Fruit fly (Drosophila melanogaster) whole organism, embryonic: ENCODE results near the gene Fancl.

Experiments used
- Atf6 ChIP-seq: fragments of 200-800 bp; sonication (Bioruptor generic); IDR thresholded peaks from 2 replicates; pipeline ENCODE4 v1.3.6; 2022; ENCODE audit warnings: missing biosample characterization, missing genetic modification characterization
- CG10267 ChIP-seq: fragments of 200-800 bp; sonication (Bioruptor generic); optimal IDR thresholded peaks from 2 replicates; lab custom pipeline; 2018; ENCODE audit warnings: missing biosample characterization, mild to moderate bottlenecking, missing genetic modification characterization, moderate library complexity
- CG10321 ChIP-seq: fragments of 200-800 bp; sonication (Bioruptor generic); IDR thresholded peaks from 2 replicates; pipeline ENCODE4 v1.3.6; 2022; ENCODE audit warnings: missing biosample characterization, missing genetic modification characterization
- CG13894 ChIP-seq: fragments of 200-800 bp; sonication (Bioruptor generic); optimal IDR thresholded peaks from 3 replicates; lab custom pipeline; 2018; ENCODE audit warnings: missing biosample characterization, mild to moderate bottlenecking, missing genetic modification characterization, moderate library complexity
- CG14965 ChIP-seq: fragments of 200-800 bp; sonication (Bioruptor generic); optimal IDR thresholded peaks from 2 replicates; lab custom pipeline; 2016; ENCODE audit warnings: missing biosample characterization, missing genetic modification characterization, borderline replicate concordance
- CG15011 ChIP-seq: fragments of 200-800 bp; sonication (Bioruptor generic); optimal IDR thresholded peaks from 3 replicates; lab custom pipeline; 2018; ENCODE audit warnings: missing biosample characterization, mild to moderate bottlenecking, missing genetic modification characterization
- CG15269 ChIP-seq: fragments of 200-800 bp; sonication (Bioruptor generic); optimal IDR thresholded peaks from 2 replicates; lab custom pipeline; 2018; ENCODE audit warnings: missing biosample characterization, mild to moderate bottlenecking, missing genetic modification characterization, moderate library complexity
- CG15696 ChIP-seq: fragments of 200-800 bp; sonication (Bioruptor generic); optimal IDR thresholded peaks from 2 replicates; lab custom pipeline; 2019; ENCODE audit warnings: missing biosample characterization, mild to moderate bottlenecking, missing genetic modification characterization, moderate library complexity
- CG16813 ChIP-seq: fragments of 200-800 bp; sonication (Bioruptor generic); IDR thresholded peaks from 3 replicates; pipeline ENCODE4 v1.3.6; 2022; ENCODE audit warnings: missing biosample characterization, missing genetic modification characterization; ENCODE audit not compliant: partially characterized antibody
- CG17361 ChIP-seq: fragments of 200-800 bp; sonication (Bioruptor generic); IDR thresholded peaks from 3 replicates; pipeline ENCODE4 v1.3.6; 2022; ENCODE audit warnings: missing biosample characterization, missing genetic modification characterization
- CG18011 ChIP-seq: fragments of 200-800 bp; sonication (Bioruptor generic); optimal IDR thresholded peaks from 2 replicates; lab custom pipeline; 2017; ENCODE audit warnings: missing biosample characterization, missing genetic modification characterization, mild to moderate bottlenecking, moderate library complexity, missing genotype
- CG1832 ChIP-seq: fragments of 200-800 bp; sonication (Bioruptor generic); optimal IDR thresholded peaks from 2 replicates; lab custom pipeline; 2017; ENCODE audit warnings: missing biosample characterization, mild to moderate bottlenecking, missing genetic modification characterization, inconsistent platforms
- CG18764 ChIP-seq: fragments of 200-800 bp; sonication (Bioruptor generic); optimal IDR thresholded peaks from 3 replicates; lab custom pipeline; 2016; ENCODE audit warnings: missing biosample characterization, missing genetic modification characterization
- CG2116 ChIP-seq: fragments of 200-800 bp; sonication (Bioruptor generic); optimal IDR thresholded peaks from 3 replicates; lab custom pipeline; 2018; ENCODE audit warnings: missing biosample characterization, mild to moderate bottlenecking, missing genetic modification characterization
- CG2199 ChIP-seq: fragments of 200-800 bp; sonication (Bioruptor generic); IDR thresholded peaks from 3 replicates; pipeline ENCODE4 v1.3.6; 2022; ENCODE audit warnings: missing biosample characterization, missing genetic modification characterization
- CG2678 ChIP-seq: fragments of 200-800 bp; sonication (Bioruptor generic); optimal IDR thresholded peaks from 3 replicates; lab custom pipeline; 2019; ENCODE audit warnings: missing biosample characterization, mild to moderate bottlenecking, missing genetic modification characterization, moderate library complexity
- CG30020 ChIP-seq: fragments of 200-800 bp; optimal IDR thresholded peaks from 2 replicates; lab custom pipeline; 2019; ENCODE audit warnings: missing biosample characterization, mild to moderate bottlenecking, missing genetic modification characterization, moderate library complexity
- CG3163 ChIP-seq: fragments of 200-800 bp; sonication (Bioruptor generic); optimal IDR thresholded peaks from 3 replicates; lab custom pipeline; 2016; ENCODE audit warnings: missing biosample characterization, missing genetic modification characterization
- CG3407 ChIP-seq: fragments of 200-800 bp; sonication (Bioruptor generic); optimal IDR thresholded peaks from 2 replicates; lab custom pipeline; 2018; ENCODE audit warnings: missing biosample characterization, mild to moderate bottlenecking, missing genetic modification characterization
- CG34376 ChIP-seq: fragments of 200-800 bp; sonication (Bioruptor generic); optimal IDR thresholded peaks from 2 replicates; lab custom pipeline; 2018; ENCODE audit warnings: missing biosample characterization, mild to moderate bottlenecking, missing genetic modification characterization
- CG3838 ChIP-seq: fragments of 200-800 bp; sonication (Bioruptor generic); optimal IDR thresholded peaks from 3 replicates; lab custom pipeline; 2016; ENCODE audit warnings: missing biosample characterization, missing genetic modification characterization
- CG4820 ChIP-seq: fragments of 200-800 bp; sonication (Bioruptor generic); optimal IDR thresholded peaks from 3 replicates; lab custom pipeline; 2016; ENCODE audit warnings: missing biosample characterization, missing genetic modification characterization
- CG6254 ChIP-seq: fragments of 200-800 bp; sonication (Bioruptor generic); optimal IDR thresholded peaks from 3 replicates; lab custom pipeline; 2017; ENCODE audit warnings: mild to moderate bottlenecking, missing biosample characterization, missing genetic modification reagents, missing genetic modification characterization
- CG6765 ChIP-seq: fragments of 200-800 bp; sonication (Bioruptor generic); optimal IDR thresholded peaks from 3 replicates; lab custom pipeline; 2017; ENCODE audit warnings: missing biosample characterization, mild to moderate bottlenecking, missing genetic modification characterization
- CG7928 ChIP-seq: fragments of 200-800 bp; sonication (Bioruptor generic); optimal IDR thresholded peaks from 2 replicates; lab custom pipeline; 2017; ENCODE audit warnings: missing biosample characterization, mild to moderate bottlenecking, missing genetic modification characterization
- CG8478 ChIP-seq: fragments of >200 bp; optimal IDR thresholded peaks from 2 replicates; lab custom pipeline; 2018
- CG9932 ChIP-seq: fragments of 200-800 bp; sonication (Bioruptor generic); IDR thresholded peaks from 2 replicates; pipeline ENCODE4 v1.3.6; 2022; ENCODE audit warnings: missing biosample characterization, missing genetic modification characterization
- CHES-1-like ChIP-seq: fragments of 200-800 bp; sonication (Bioruptor generic); optimal IDR thresholded peaks from 2 replicates; lab custom pipeline; 2016; ENCODE audit warnings: missing biosample characterization, missing genetic modification characterization
- CoRest ChIP-seq: fragments of 200-800 bp; sonication (Bioruptor generic); optimal IDR thresholded peaks from 3 replicates; lab custom pipeline; 2018; ENCODE audit warnings: missing biosample characterization, mild to moderate bottlenecking, missing genetic modification characterization, moderate library complexity
- Dref ChIP-seq: fragments of 200-800 bp; sonication (Bioruptor generic); IDR thresholded peaks from 2 replicates; pipeline ENCODE4 v1.3.6; 2022; ENCODE audit warnings: missing biosample characterization, missing genetic modification characterization
- Elba2 ChIP-seq: fragments of 200-800 bp; sonication (Bioruptor generic); optimal IDR thresholded peaks from 3 replicates; lab custom pipeline; 2016; ENCODE audit warnings: missing biosample characterization, missing genetic modification characterization
- Gug ChIP-seq: fragments of 200-800 bp; sonication (Bioruptor generic); IDR thresholded peaks from 4 replicates; pipeline ENCODE4 v1.3.6; 2022; ENCODE audit warnings: missing biosample characterization, missing genetic modification characterization
- Hsf ChIP-seq: fragments of 200-800 bp; sonication (Bioruptor generic); optimal IDR thresholded peaks from 3 replicates; lab custom pipeline; 2016; ENCODE audit warnings: missing biosample characterization, missing genetic modification characterization
- Lhr ChIP-seq: fragments of 200-800 bp; sonication (Bioruptor generic); optimal IDR thresholded peaks from 3 replicates; lab custom pipeline; 2017; ENCODE audit warnings: mild to moderate bottlenecking, missing biosample characterization, missing genetic modification reagents, missing genetic modification characterization
- Mad ChIP-seq: fragments of 200-800 bp; sonication (Bioruptor generic); optimal IDR thresholded peaks from 2 replicates; lab custom pipeline; 2016; ENCODE audit warnings: missing biosample characterization, missing genetic modification characterization
- Max ChIP-seq: fragments of 200-800 bp; sonication (Bioruptor generic); optimal IDR thresholded peaks from 2 replicates; lab custom pipeline; 2016; ENCODE audit warnings: missing biosample characterization, mild to moderate bottlenecking, missing genetic modification characterization
- Mrtf ChIP-seq: fragments of 200-800 bp; sonication (Bioruptor generic); IDR thresholded peaks from 3 replicates; pipeline ENCODE4 v1.3.6; 2022; ENCODE audit warnings: missing biosample characterization, missing genetic modification characterization
- Myb ChIP-seq: fragments of 200-800 bp; sonication (Bioruptor generic); optimal IDR thresholded peaks from 2 replicates; lab custom pipeline; 2016; ENCODE audit warnings: missing biosample characterization, missing genetic modification characterization
- Oli ChIP-seq: fragments of 200-800 bp; sonication (Bioruptor generic); optimal IDR thresholded peaks from 2 replicates; lab custom pipeline; 2018; ENCODE audit warnings: missing biosample characterization, mild to moderate bottlenecking, missing genetic modification characterization, moderate library complexity
- Xrp1 ChIP-seq: fragments of 200-800 bp; sonication (Bioruptor generic); IDR thresholded peaks from 2 replicates; pipeline ENCODE4 v1.3.6; 2022; ENCODE audit warnings: missing biosample characterization, missing genetic modification characterization
- ab ChIP-seq: fragments of 200-800 bp; sonication (Bioruptor generic); optimal IDR thresholded peaks from 2 replicates; lab custom pipeline; 2016; ENCODE audit warnings: missing biosample characterization, missing genetic modification characterization
- ato ChIP-seq: fragments of 200-800 bp; sonication (Bioruptor generic); IDR thresholded peaks from 2 replicates; pipeline ENCODE4 v1.3.6; 2022; ENCODE audit warnings: missing biosample characterization, missing genetic modification characterization; ENCODE audit not compliant: partially characterized antibody
- fru ChIP-seq: fragments of >200 bp; optimal IDR thresholded peaks from 2 replicates; lab custom pipeline; 2017
- gt ChIP-seq: fragments of 200-800 bp; sonication (Bioruptor generic); IDR thresholded peaks from 2 replicates; pipeline ENCODE4 v1.3.6; 2022; ENCODE audit warnings: missing biosample characterization, missing genetic modification characterization
- hth ChIP-seq: fragments of >200 bp; optimal IDR thresholded peaks from 2 replicates; lab custom pipeline; 2017; ENCODE audit warnings: inconsistent platforms
- kah ChIP-seq: fragments of 200-800 bp; sonication (Bioruptor generic); optimal IDR thresholded peaks from 2 replicates; lab custom pipeline; 2018; ENCODE audit warnings: missing biosample characterization, mild to moderate bottlenecking, missing genetic modification characterization
- kay ChIP-seq: fragments of 200-800 bp; sonication (Bioruptor generic); optimal IDR thresholded peaks from 2 replicates; lab custom pipeline; 2016; ENCODE audit warnings: missing biosample characterization, missing genetic modification characterization
- p53 ChIP-seq: fragments of 200-800 bp; sonication (Bioruptor generic); optimal IDR thresholded peaks from 2 replicates; lab custom pipeline; 2016; ENCODE audit warnings: missing biosample characterization, missing genetic modification characterization
- pum ChIP-seq: fragments of 200-800 bp; sonication (Bioruptor generic); optimal IDR thresholded peaks from 2 replicates; lab custom pipeline; 2016; ENCODE audit warnings: missing biosample characterization, missing genetic modification characterization
- trh ChIP-seq: fragments of 200-800 bp; sonication (Bioruptor generic); optimal IDR thresholded peaks from 2 replicates; lab custom pipeline; 2016; ENCODE audit warnings: missing biosample characterization, missing genetic modification characterization
- zfh2 ChIP-seq: fragments of 200-800 bp; sonication (Bioruptor generic); optimal IDR thresholded peaks from 2 replicates; lab custom pipeline; 2016; ENCODE audit warnings: missing biosample characterization, missing genetic modification characterization

The Fancl gene

dm6 chr3R:10052695-10053382 is at the start of gene Fancl, which contains the start of gene Npc2e (continued):
- TF ChIP-seq CG16813 (GFP tag; lab: Robert Waterston, UW) (peak; percentile 44; the same call in 1 of the 3 replicates), CHES-1-like (GFP tag; lab: Kevin White, UChicago) (no peak), p53 (GFP tag; lab: Kevin White, UChicago) (no peak), CG34376 (GFP tag; lab: Kevin White, UChicago) (no peak), Mad (GFP tag; lab: Kevin White, UChicago) (no peak), gt (GFP tag; lab: Robert Waterston, UW) (no peak), CG6254 (GFP tag; lab: Kevin White, UChicago) (no peak), Myb (GFP tag; lab: Kevin White, UChicago) (peak; percentile 29), CG10321 (GFP tag; lab: Robert Waterston, UW) (no peak), Hsf (GFP tag; lab: Kevin White, UChicago) (no peak), CG17361 (GFP tag; lab: Robert Waterston, UW) (no peak), CG14965 (no peak), CG10267 (tag; lab: Kevin White, UChicago) (no peak), CG30020 (tag; lab: Kevin White, UChicago) (no peak), CG3838 (no peak), CG9932 (no peak), Gug (GFP tag; lab: Robert Waterston, UW) (no peak), CG13894 (no peak), kah (GFP tag; lab: Kevin White, UChicago) (no peak), Max (GFP tag; lab: Kevin White, UChicago) (no peak), pum (GFP tag; lab: Kevin White, UChicago) (no peak), Atf6 (no peak), CoRest (tag; lab: Kevin White, UChicago) (no peak), CG2116 (peak; percentile 35), CG18011 (no peak), hth (lab: Kevin White, UChicago) (no peak), CG2678 (no peak), fru (lab: Kevin White, UChicago) (no peak), Xrp1 (no peak), Elba2 (GFP tag; lab: Kevin White, UChicago) (no peak), kay (GFP tag; lab: Kevin White, UChicago) (no peak), CG1832 (GFP tag; lab: Kevin White, UChicago) (no peak), CG3163 (GFP tag; lab: Kevin White, UChicago) (no peak), CG15011 (GFP tag; lab: Kevin White, UChicago) (no peak), Oli (tag; lab: Kevin White, UChicago) (no peak), Mrtf (GFP tag; lab: Robert Waterston, UW) (no peak), CG18764 (no peak), CG15269 (tag; lab: Kevin White, UChicago) (no peak), Dref (GFP tag; lab: Robert Waterston, UW) (peak; percentile 69), CG7928 (GFP tag; lab: Kevin White, UChicago) (no peak), CG6765 (GFP tag; lab: Kevin White, UChicago) (no peak), ato (no peak), CG8478 (no peak), CG4820 (GFP tag; lab: Kevin White, UChicago) (no peak), trh (GFP tag; lab: Kevin White, UChicago) (no peak), ab (GFP tag; lab: Kevin White, UChicago) (no peak), Lhr (peak; percentile 6), CG15696 (tag; lab: Kevin White, UChicago) (no peak), CG2199 (GFP tag; lab: Robert Waterston, UW) (no peak), zfh2 (no peak), CG3407 (GFP tag; lab: Kevin White, UChicago) (no peak)
